Worm (Caenorhabditis elegans): Measurements from ENCODE around the gene ptr-24.

The ptr-24 gene

DNA sequence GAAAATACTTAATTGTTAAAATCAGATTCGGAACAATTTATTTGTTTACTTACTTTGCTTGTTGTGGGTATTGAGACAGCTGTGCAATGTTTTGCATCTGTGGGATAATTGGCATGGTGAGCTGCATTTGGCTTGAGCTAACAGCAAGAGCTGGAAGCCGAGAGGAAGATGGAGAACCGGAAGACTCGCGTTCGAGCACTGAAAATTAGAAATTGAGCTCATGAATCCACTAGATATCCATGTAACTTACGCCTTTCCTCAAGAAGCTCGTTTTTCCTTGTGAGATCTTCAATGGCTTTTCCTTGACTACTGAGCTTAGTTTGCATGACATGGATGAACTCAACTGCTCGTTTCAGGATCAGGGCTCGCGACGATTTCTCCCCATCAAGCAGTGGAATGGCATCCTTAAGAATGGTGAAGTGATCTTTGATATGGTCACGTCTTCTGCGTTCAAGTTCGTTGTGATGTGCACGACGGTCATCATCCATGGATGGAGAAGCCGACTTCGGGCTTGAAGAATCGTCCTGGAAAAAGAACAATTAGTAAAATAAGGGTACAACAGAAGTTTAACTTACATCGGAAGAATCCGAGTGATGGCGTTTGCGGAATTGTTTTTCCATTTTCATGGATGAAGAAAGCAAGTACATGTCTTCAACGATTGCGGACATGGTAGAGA, 12.4 kb downstream of the ptr-24 start:
- no peak for TF ChIP-seq unc-62 (GFP tag; optimal IDR thresholded peaks at IDR 0.05)

DNA sequence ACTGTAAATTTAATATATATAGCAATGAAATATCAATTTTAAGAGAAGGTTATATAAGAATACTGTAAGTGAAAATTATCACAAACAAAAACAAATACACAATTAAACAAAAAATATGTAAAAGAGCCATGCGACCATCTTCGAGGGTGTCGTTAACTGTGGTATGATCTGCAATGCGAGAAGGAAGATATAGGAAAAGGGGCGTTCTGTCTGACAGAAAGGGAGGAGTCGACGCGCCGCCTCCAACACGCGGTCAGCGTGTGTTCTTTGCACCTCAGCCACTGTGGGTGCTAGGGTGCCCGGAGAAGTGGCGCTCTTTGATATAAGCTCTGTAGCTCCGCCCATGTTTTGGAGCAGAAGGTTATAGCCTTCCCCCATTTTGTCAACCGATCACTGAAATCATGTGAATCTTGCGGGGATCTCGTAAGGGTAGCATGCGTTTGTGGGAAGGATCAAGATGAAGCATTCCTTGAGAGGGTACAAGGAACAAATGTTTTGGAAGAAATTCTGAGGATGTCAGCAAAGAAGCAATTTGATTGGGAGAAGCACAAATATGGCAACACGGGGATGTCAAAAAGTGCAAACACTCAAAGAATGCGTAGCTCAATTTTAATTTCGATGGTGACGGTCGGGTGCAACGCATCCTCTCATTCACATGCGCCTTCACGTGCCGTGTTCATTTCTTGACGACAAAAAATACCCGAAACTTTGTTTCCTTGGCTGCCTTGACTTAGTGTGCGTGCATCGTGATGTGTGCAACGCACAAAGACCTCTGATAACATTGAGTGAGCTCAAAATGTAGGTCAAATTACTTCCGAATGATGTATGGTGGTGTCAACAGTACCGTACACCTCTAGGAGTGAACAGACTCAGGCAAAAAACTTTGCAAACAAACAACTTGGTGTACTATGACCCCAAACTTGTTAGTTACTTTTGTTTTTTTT, 13.2 kb downstream of the ptr-24 start, which contains the start of gene mxl-3:
Gene mxl-3, minus strand, starts transcription at position 1 of the 944 bp plus-strand sequence.
- no peak for TF ChIP-seq unc-62 (GFP tag; optimal IDR thresholded peaks at IDR 0.05)

DNA sequence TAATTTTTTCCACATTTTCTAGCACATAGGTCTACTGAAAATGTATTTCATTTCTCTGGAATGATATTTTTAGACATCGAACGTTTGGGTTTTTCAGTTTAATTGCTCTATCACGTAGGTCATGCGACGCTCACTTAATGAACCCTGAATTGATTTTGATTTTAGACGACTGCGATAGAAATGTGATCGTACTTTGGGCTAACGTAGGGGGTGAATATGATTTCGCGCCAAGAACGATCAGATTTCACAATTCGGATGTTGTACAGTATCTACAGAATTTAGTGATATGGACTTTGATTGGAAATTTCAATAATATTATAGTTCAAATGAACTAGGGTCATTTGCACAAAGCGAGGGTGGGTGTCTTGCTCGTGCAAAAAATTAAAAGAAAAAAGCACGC, 14.3 kb downstream of the ptr-24 start:
- no peak for TF ChIP-seq unc-62 (GFP tag; optimal IDR thresholded peaks at IDR 0.05)

DNA sequence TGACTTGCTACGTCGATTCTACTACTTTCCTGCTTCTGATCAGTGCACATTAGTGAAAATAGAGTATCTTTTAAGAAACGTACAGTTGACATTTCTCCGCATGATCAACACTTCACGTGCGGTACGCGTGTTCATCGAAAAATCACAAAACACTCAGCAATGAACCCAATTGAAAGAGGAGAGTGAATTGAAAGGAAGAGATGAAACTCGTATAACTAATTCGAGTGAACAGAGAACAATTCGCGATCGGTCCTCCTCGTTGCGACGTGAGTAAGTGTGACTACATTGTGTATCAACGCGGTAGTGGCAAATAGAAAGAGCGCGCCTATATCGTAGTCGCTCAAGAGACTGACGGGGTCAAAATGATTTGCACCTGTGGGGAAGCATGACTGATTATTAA, 15.7 kb downstream of the ptr-24 start:
- no peak for TF ChIP-seq unc-62 (GFP tag; optimal IDR thresholded peaks at IDR 0.05)

DNA sequence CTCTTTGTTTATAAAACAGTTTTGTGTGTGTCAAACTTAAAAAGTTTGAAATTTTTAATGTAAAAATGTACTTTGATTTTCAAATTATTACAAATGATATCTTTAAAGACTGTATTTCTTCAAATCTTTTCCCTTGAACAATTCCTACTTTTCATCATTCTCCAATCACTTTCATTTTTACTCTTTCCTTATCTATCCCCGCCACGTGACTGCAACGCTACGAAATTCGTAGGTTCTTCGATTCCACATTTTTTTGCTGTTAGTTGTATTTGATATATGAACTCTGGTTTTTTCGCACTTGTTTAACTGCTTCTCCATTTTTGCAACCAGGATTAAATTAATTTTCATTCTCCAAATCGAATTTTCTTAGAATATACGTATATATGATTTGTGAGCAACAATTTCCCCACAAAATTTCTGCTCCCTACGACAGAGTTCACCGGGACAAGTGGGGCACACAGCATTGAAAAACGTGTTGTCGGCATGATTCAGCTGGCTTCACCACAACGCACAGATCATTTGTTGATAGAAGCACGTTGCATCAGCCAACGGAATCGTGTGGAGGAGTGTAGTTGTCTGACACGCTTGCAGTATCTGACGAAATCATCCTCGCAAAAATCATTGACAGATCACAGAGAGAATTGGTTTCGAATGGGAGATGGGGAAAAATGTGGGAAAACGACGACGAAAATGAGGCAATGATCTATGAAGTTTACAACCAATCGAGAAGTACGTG, 17.0 kb downstream of the ptr-24 start:
- no peak for TF ChIP-seq unc-62 (GFP tag; optimal IDR thresholded peaks at IDR 0.05)

DNA sequence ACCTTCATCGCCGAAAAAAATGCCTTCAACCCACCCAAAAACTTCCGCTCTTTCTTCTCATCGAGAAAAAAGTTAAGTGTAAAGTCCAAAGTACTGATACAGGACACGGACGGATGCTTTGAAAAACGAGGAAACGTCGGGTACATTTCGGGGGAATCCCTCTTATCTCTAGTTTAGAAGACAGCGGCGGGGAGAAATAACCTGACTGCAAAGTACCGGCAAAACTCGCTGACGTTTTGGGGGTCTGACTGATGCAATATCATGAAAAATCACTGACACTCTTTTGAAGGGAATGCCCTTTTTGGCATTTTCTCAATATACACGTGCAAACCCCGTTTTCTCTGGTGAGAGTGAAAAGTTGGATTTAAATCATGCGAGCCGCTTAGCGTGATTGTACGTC, 18.6 kb downstream of the ptr-24 start:
- TF ChIP-seq unc-62 (GFP tag; optimal IDR thresholded peaks at IDR 0.05), result no peak

DNA sequence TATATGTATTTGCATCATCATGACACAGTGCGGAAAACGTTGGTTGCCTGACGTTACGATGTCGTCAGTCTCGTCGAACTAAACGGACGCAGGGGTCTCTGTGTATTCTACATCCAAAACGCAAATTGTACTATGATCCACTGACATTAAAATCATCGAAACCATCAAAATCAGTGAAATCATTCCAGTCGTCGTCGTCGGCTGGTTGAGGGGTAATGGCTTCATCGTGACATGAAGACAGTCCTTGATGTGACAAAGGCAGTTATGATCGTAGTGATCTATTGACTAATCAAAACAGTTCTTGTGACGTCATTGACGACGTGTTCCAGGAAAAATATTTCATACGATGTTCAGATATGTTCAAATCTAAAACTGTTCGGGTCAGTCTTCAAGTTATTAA, 19.8 kb downstream of the ptr-24 start:
- TF ChIP-seq unc-62 (GFP tag; optimal IDR thresholded peaks at IDR 0.05), result no peak

DNA sequence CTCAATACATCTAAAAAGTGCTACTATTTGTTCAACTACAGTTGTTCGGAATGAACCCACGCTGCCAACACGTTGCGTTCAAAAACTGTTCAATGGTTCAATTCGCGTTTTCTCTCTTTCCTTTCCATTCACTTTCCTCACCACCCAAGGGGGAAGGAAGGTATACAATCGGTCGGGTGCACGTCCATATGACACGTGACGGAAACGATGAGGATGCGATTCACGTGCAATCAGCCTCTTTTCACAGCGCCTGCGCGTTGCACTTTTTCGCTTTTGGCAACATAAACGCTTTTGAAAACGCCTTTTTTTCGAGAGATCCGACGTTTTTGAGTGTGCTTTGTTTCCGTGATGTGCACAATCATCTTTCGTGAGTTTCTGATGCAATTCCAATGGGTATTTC, 20.7 kb downstream of the ptr-24 start:
- no peak for TF ChIP-seq unc-62 (GFP tag; optimal IDR thresholded peaks at IDR 0.05)

DNA sequence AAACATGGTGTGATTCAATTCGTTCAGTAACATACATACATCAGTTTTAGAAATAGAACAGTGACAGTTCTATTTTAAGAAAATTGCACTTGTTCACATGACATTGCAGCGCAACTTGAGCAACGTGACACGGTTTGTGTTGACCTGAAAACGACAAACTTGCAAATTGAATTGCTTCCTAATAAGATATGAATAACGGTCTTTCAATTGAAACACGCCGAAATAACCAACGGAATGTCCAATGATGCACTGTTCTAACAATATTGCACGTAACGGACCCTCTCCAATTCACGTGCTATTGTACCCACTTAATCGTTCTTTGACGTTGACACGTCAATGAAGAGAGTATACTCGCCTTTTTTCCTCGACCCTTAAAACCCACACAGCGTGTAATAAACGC, 22.0 kb downstream of the ptr-24 start:
- TF ChIP-seq unc-62 (GFP tag; optimal IDR thresholded peaks at IDR 0.05), result no peak

DNA sequence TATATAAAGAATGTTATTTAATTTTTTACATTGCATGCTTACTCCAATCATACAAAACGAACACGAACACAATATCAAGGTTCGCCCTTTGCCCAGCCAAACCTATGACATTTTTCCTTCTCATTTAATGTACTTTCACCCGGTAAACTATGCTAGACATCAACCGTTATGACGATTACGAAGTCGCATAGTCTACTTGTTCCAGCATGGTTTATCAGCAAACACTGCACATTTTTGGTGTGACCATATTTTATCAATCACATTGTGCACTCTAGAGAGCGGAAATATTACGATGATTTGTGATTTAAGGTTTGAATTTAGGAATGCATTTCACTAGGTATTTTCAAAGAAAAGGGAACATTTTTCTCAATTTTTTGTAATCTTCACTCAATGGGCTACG, 22.8 kb downstream of the ptr-24 start:
- TF ChIP-seq unc-62 (GFP tag; optimal IDR thresholded peaks at IDR 0.05), result no peak

DNA sequence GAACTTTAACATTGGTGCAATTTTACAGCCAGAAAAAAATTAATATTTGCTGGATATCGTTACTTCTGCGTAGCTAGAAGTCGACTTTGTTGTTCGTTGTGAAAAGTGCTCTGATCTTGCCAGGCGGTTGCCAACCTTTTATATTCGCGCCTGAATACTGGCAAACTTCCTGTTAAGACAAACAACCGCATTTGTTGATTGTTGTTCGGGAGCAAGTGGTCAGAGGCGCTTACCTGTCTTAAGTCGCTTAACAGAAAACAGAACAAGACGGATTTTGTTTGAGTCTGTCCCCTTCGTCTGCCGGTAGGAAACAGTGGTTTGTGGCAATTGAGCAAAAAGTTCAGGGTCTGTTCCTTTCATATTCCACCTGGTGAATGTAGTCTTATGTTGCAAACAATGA, 24.7 kb downstream of the ptr-24 start, which contains the start of gene C49F8.15:
Gene C49F8.15, minus strand, starts transcription at position 101 of the 400 bp plus-strand sequence.
- TF ChIP-seq unc-62 (GFP tag; optimal IDR thresholded peaks at IDR 0.05), result no peak

DNA sequence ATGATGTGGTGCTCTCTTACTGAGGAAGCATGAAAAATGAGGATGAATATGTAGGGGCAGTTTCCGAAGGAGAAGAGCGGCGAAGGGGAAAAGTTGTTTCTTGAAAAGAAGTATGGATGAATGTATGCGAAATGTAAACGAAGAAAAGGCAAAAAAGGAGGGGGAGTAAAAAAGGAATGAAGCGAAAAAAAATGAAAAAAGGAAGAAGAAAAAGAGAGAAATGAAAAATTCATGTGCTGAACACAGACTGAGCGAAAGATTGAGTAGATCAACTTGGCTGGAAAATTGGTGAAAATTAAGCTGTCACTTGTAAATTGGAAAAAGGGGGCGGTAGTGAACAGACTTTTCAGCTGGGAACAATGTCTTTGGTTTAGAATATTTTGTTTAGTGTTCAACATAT, 27.1 kb downstream of the ptr-24 start, which contains the start of gene C49F8.1:
Gene C49F8.1, minus strand, starts transcription at position 101 of the 400 bp plus-strand sequence.
- no peak for TF ChIP-seq unc-62 (GFP tag; optimal IDR thresholded peaks at IDR 0.05)

DNA sequence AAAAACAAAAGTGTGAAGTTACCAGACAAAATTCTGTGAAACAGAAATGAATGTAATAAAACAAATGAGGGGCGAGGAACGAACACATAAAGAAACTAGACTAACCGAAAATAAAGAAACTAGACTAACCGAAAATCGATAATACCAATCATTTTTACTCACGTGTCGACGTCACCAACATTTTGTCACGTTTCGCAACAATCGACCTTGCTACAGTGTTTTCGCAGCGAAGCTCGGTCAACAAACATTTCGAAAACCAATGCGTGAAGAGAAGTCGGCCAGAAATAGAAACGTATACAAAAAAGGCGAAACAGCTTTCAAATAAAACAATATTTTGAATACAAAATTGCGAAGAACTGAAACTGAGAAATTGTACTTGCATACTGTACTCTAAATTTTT, 29.1 kb downstream of the ptr-24 start:
- no peak for TF ChIP-seq unc-62 (GFP tag; optimal IDR thresholded peaks at IDR 0.05)

DNA sequence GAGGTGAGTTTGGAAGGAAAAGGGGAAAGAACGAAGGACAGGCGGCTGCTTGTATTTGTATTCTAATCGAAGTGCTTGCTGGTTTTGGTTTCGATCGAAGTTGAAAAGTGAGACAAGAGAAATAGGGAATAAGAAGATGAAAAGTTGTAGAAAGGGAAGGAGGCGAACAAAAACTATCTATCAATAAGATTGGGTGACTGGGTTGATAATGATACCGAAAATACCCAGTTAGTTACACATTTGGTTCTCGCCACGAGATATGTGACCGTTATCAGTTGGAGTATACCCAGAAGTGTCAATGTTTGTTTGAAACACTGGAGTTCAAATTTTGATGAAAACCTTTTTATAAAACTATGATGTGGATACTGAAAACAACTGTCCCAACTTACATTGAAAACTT, 30.5 kb downstream of the ptr-24 start:
- no peak for TF ChIP-seq unc-62 (GFP tag; optimal IDR thresholded peaks at IDR 0.05)

DNA sequence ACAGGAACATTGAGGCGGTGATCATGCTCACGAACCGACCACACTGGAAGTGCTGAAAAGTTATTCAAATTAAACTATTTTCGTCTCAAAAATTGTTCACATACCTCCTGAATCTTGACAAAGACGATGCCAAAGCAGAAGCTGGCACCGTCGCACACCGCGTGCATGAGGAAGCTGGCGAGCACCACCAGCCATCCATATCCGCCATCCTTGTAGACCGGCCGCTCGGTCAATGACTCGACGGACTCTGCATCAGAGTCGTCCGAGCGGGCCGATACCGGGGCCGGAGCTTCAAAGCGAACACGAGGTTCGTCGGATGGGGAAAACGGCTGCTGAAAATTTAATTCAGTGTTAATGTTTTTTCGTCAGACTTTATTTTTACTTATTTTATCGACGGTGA, 38.4 kb downstream of the ptr-24 start:
- TF ChIP-seq unc-62 (GFP tag; optimal IDR thresholded peaks at IDR 0.05), result no peak

DNA sequence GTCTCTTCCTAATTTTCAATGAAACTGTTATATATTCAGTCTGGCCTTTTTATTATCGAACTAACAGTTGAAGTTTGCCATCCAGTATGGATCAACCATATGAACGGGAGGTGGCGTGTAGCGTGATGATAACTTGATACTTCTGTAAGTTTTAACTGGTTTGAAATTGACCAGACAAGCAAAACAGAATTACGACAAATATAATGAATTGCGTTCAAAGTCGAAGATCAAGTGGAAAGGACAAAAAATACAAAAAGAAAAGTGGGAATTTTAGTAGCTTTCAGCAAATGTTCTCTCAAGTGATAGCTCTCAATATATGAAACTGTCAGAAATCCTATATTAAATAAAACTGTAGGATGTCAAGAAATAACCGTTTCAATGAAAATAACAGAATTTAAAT, 39.0 kb downstream of the ptr-24 start, which contains the start of the genes C49F8.14 and gem-1:
Gene C49F8.14, minus strand, starts transcription at position 99 of the 400 bp plus-strand sequence.
Gene gem-1, minus strand, starts transcription at position 142 of the 400 bp plus-strand sequence.
- TF ChIP-seq unc-62 (GFP tag; optimal IDR thresholded peaks at IDR 0.05), result no peak

Data from whole organism, dauer.